Worm (Caenorhabditis elegans): ENCODE measurements around the gene sphk-1.

sphk-1 gene

ce11 chrII:8744555-8745448 lies 43.3 kb upstream of the sphk-1 start:
- TF ChIP-seq ztf-29 (GFP tag; IDR thresholded peaks at IDR 0.05) (no peak), ztf-23 (GFP tag; IDR thresholded peaks at IDR 0.05) (no peak), cog-1 (tag; optimal IDR thresholded peaks at IDR 0.05) (no peak), T22C8.4 (GFP tag; IDR thresholded peaks at IDR 0.05) (no peak), klf-2 (GFP tag; conservative IDR thresholded peaks at IDR 0.05) (no peak), flt-1 (GFP tag; IDR thresholded peaks at IDR 0.05) (no peak), tab-1 (GFP tag; IDR thresholded peaks at IDR 0.05) (no peak)

ce11 chrII:8743379-8744173 lies 42.1 kb upstream of the sphk-1 start, which contains the start of gene mak-1:
Gene mak-1, plus strand, starts transcription at chrII:8744071.
- TF ChIP-seq med-1 (GFP tag; optimal IDR thresholded peaks at IDR 0.05; ENCODE audit: insufficient read depth) (no peak), flt-1 (GFP tag; IDR thresholded peaks at IDR 0.05) (no peak), T22C8.4 (GFP tag; IDR thresholded peaks at IDR 0.05) (0 out of 2 replicates have a peak, but pooled peaks have one; percentile 22), ztf-29 (GFP tag; IDR thresholded peaks at IDR 0.05) (no peak), cog-1 (tag; optimal IDR thresholded peaks at IDR 0.05) (no peak), tab-1 (GFP tag; IDR thresholded peaks at IDR 0.05) (no peak), ztf-23 (GFP tag; IDR thresholded peaks at IDR 0.05) (no peak), ref-1 (GFP tag; conservative IDR thresholded peaks at IDR 0.05) (no peak)

ce11 chrII:8742972-8743371 lies 41.5 kb upstream of the sphk-1 start:
- TF ChIP-seq ref-1 (GFP tag; conservative IDR thresholded peaks at IDR 0.05) (no peak), med-1 (GFP tag; optimal IDR thresholded peaks at IDR 0.05; ENCODE audit: insufficient read depth) (no peak), ztf-23 (GFP tag; IDR thresholded peaks at IDR 0.05) (no peak), ztf-29 (GFP tag; IDR thresholded peaks at IDR 0.05) (no peak), T22C8.4 (GFP tag; IDR thresholded peaks at IDR 0.05) (no peak), tab-1 (GFP tag; IDR thresholded peaks at IDR 0.05) (no peak), klf-2 (GFP tag; conservative IDR thresholded peaks at IDR 0.05) (no peak), cog-1 (tag; optimal IDR thresholded peaks at IDR 0.05) (no peak), flt-1 (GFP tag; IDR thresholded peaks at IDR 0.05) (no peak)

ce11 chrII:8742006-8742847 lies 40.8 kb upstream of the sphk-1 start:
- TF ChIP-seq flt-1 (GFP tag; IDR thresholded peaks at IDR 0.05) (no peak), ztf-23 (GFP tag; IDR thresholded peaks at IDR 0.05) (no peak), med-1 (GFP tag; optimal IDR thresholded peaks at IDR 0.05; ENCODE audit: insufficient read depth) (no peak), ref-1 (GFP tag; conservative IDR thresholded peaks at IDR 0.05) (no peak), ztf-29 (GFP tag; IDR thresholded peaks at IDR 0.05) (no peak), tab-1 (GFP tag; IDR thresholded peaks at IDR 0.05) (no peak), klf-2 (GFP tag; conservative IDR thresholded peaks at IDR 0.05) (no peak), cog-1 (tag; optimal IDR thresholded peaks at IDR 0.05) (no peak), T22C8.4 (GFP tag; IDR thresholded peaks at IDR 0.05) (no peak)

ce11 chrII:8741277-8741676 lies 39.8 kb upstream of the sphk-1 start:
- TF ChIP-seq flt-1 (GFP tag; IDR thresholded peaks at IDR 0.05) (no peak), ztf-29 (GFP tag; IDR thresholded peaks at IDR 0.05) (no peak), klf-2 (GFP tag; conservative IDR thresholded peaks at IDR 0.05) (no peak), med-1 (GFP tag; optimal IDR thresholded peaks at IDR 0.05; ENCODE audit: insufficient read depth) (no peak)

- TF ChIP-seq ztf-29 (GFP tag; IDR thresholded peaks at IDR 0.05) (no peak), ref-1 (GFP tag; conservative IDR thresholded peaks at IDR 0.05) (no peak), tab-1 (GFP tag; IDR thresholded peaks at IDR 0.05) (no peak), ztf-23 (GFP tag; IDR thresholded peaks at IDR 0.05) (no peak), flt-1 (GFP tag; IDR thresholded peaks at IDR 0.05) (no peak), klf-2 (GFP tag; conservative IDR thresholded peaks at IDR 0.05) (no peak), cog-1 (tag; optimal IDR thresholded peaks at IDR 0.05) (no peak), med-1 (GFP tag; optimal IDR thresholded peaks at IDR 0.05; ENCODE audit: insufficient read depth) (no peak), T22C8.4 (GFP tag; IDR thresholded peaks at IDR 0.05) (no peak)
Observed at ce11 chrII:8740326-8740949, 39.0 kb upstream of the sphk-1 start.

ce11 chrII:8738955-8739354 lies 37.5 kb upstream of the sphk-1 start:
- TF ChIP-seq tab-1 (GFP tag; IDR thresholded peaks at IDR 0.05): no peak
- TF ChIP-seq T22C8.4 (GFP tag; IDR thresholded peaks at IDR 0.05): no peak
- TF ChIP-seq ztf-29 (GFP tag; IDR thresholded peaks at IDR 0.05): no peak

ce11 chrII:8738244-8738643 lies 36.8 kb upstream of the sphk-1 start:
- no peak for TF ChIP-seq ztf-29 (GFP tag; IDR thresholded peaks at IDR 0.05)
- TF ChIP-seq tab-1 (GFP tag; IDR thresholded peaks at IDR 0.05): no peak
- TF ChIP-seq T22C8.4 (GFP tag; IDR thresholded peaks at IDR 0.05): no peak
- no peak for TF ChIP-seq med-1 (GFP tag; optimal IDR thresholded peaks at IDR 0.05; ENCODE audit: insufficient read depth)
- no peak for TF ChIP-seq cog-1 (tag; optimal IDR thresholded peaks at IDR 0.05)
- TF ChIP-seq ref-1 (GFP tag; conservative IDR thresholded peaks at IDR 0.05): no peak
- no peak for TF ChIP-seq klf-2 (GFP tag; conservative IDR thresholded peaks at IDR 0.05)
- TF ChIP-seq ztf-23 (GFP tag; IDR thresholded peaks at IDR 0.05): no peak
- no peak for TF ChIP-seq flt-1 (GFP tag; IDR thresholded peaks at IDR 0.05)

All from whole organism, midembryonic.